Worm (Caenorhabditis elegans): ENCODE measurements around the gene gcy-21.

DNA sequence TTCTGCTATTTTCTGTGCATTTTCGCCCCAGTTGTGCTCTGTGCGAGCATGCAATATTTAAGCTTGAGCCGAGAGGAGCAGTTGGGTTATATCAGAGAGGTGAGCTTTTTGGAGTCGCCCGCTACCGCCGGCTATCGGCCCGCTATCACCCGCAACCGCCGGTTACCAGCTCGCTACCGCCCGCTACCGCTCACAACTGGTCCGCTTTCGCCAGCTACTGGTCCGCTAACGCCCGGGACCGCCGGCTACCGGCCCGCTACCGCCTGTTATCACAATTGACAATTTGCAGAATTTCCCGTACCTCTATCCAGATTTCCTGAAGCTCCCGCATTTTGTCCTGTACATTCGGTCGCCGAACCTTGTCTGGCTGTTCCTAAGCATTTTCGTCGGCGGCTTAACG is 31.1 kb upstream of the gcy-21 start:
- no peak for TF ChIP-seq cog-1 (tag; optimal IDR thresholded peaks at IDR 0.05)
- no peak for TF ChIP-seq ztf-29 (GFP tag; IDR thresholded peaks at IDR 0.05)

Measured in whole organism, midembryonic.